Worm (Caenorhabditis elegans) whole organism, L4 larva: ENCODE measurements around the gene C35B1.3.

Source experiments
- T20F7.1 ChIP-seq: fragments of 200-800 bp; sonication (Bioruptor generic); optimal IDR thresholded peaks from 2 replicates; lab custom pipeline; 2018; ENCODE audit warnings: mild to moderate bottlenecking, missing genetic modification characterization, missing compliant biosample characterization
- T26A8.4 ChIP-seq: fragments of 200-800 bp; sonication (Bioruptor generic); IDR thresholded peaks from 2 replicates; pipeline ENCODE4 v1.3.6; 2022; ENCODE audit warnings: missing genetic modification characterization, missing compliant biosample characterization
- Y105C5A.15 ChIP-seq: fragments of 200-800 bp; sonication (Bioruptor generic); IDR thresholded peaks from 2 replicates; pipeline ENCODE4 v1.3.6; 2022; ENCODE audit warnings: missing genetic modification characterization, missing compliant biosample characterization
- Y48G9A.11 ChIP-seq: fragments of 200-800 bp; sonication (Bioruptor generic); IDR thresholded peaks from 2 replicates; pipeline ENCODE4 v1.3.6; 2022; ENCODE audit warnings: missing genetic modification reagents, missing genetic modification characterization, missing compliant biosample characterization
- Y75B8A.6 ChIP-seq: fragments of 200-800 bp; sonication (Bioruptor generic); IDR thresholded peaks from 2 replicates; pipeline ENCODE4 v1.3.6; 2022; ENCODE audit warnings: missing genetic modification reagents, missing genetic modification characterization, missing compliant biosample characterization
- ZK337.2 ChIP-seq: fragments of 200-800 bp; sonication (Bioruptor generic); IDR thresholded peaks from 2 replicates; pipeline ENCODE4 v1.3.6; 2022; ENCODE audit warnings: missing genetic modification reagents, missing genetic modification characterization, missing compliant biosample characterization
- ZK546.5 ChIP-seq, 2 experiments: sonication (generic microtip); optimal IDR thresholded peaks; 2 replicates each; lab custom pipeline; 2017; ENCODE audit warnings: missing biosample characterization in 2 of 2, missing genetic modification characterization in 2 of 2
- aha-1 ChIP-seq: fragments of 150-350 bp; peaks from one replicate; lab custom pipeline; 2014; ENCODE audit warnings: missing biosample characterization, missing genetic modification characterization
- aly-2 ChIP-seq: sonication (generic microtip); optimal IDR thresholded peaks from 2 replicates; lab custom pipeline; 2018; ENCODE audit warnings: missing biosample characterization, missing genetic modification characterization
- ama-1 ChIP-seq: fragments of 150-350 bp; optimal IDR thresholded peaks from 2 replicates; lab custom pipeline; 2014; ENCODE audit warnings: inconsistent platforms, mixed read lengths
- ceh-20 ChIP-seq: fragments of 200-800 bp; sonication (Bioruptor generic); IDR thresholded peaks from 2 replicates; pipeline ENCODE4 v1.3.6; 2022; ENCODE audit warnings: missing genetic modification reagents, missing genetic modification characterization, missing compliant biosample characterization
- ceh-28 ChIP-seq: fragments of 150-350 bp; optimal IDR thresholded peaks from 2 replicates; lab custom pipeline; 2014; ENCODE audit warnings: missing biosample characterization, missing genetic modification reagents, missing genetic modification characterization
- ceh-32 ChIP-seq: sonication (generic microtip); optimal IDR thresholded peaks from 2 replicates; lab custom pipeline; 2016; ENCODE audit warnings: mild to moderate bottlenecking, missing genetic modification characterization, missing compliant biosample characterization; ENCODE audit not compliant: poor library complexity
- daf-19 ChIP-seq: fragments of 200-800 bp; sonication (Bioruptor generic); conservative IDR thresholded peaks from 2 replicates; pipeline ENCODE4 v1.3.6; 2022; ENCODE audit warnings: missing genetic modification characterization, missing compliant biosample characterization
- daf-8 ChIP-seq: fragments of 200-800 bp; sonication (Bioruptor generic); IDR thresholded peaks from 2 replicates; pipeline ENCODE4 v1.3.6; 2022; ENCODE audit warnings: missing genetic modification characterization, missing compliant biosample characterization
- dmd-8 ChIP-seq: fragments of 200-800 bp; sonication (Bioruptor generic); IDR thresholded peaks from 2 replicates; pipeline ENCODE4 v1.3.6; 2022; ENCODE audit warnings: missing genetic modification characterization, missing compliant biosample characterization
- dmd-9 ChIP-seq: fragments of 200-800 bp; sonication (Bioruptor generic); IDR thresholded peaks from 2 replicates; pipeline ENCODE4 v1.3.6; 2022; ENCODE audit warnings: missing genetic modification reagents, missing genetic modification characterization, missing compliant biosample characterization
- dpl-1 ChIP-seq: fragments of 150-350 bp; optimal IDR thresholded peaks from 2 replicates; lab custom pipeline; 2014; ENCODE audit warnings: missing biosample characterization, missing genetic modification reagents, missing genetic modification characterization
- duxl-1 ChIP-seq: sonication (generic microtip); optimal IDR thresholded peaks from 2 replicates; lab custom pipeline; 2016; ENCODE audit warnings: mild to moderate bottlenecking, missing genetic modification characterization, moderate library complexity, missing compliant biosample characterization; ENCODE audit not compliant: poor library complexity
- hif-1 ChIP-seq, 2 experiments: sonication (generic microtip); optimal IDR thresholded peaks; 2 replicates each; lab custom pipeline; 2016 to 2017; ENCODE audit warnings: missing compliant biosample characterization in 2 of 2, missing genetic modification characterization in 2 of 2, missing genetic modification reagents in 2 of 2, missing genotype in 2 of 2, mild to moderate bottlenecking in 1 of 2
- hlh-11 ChIP-seq: fragments of 200-800 bp; sonication (Bioruptor generic); optimal IDR thresholded peaks from 2 replicates; lab custom pipeline; 2018; ENCODE audit warnings: mild to moderate bottlenecking, missing genetic modification characterization, missing compliant biosample characterization
- hlh-30 ChIP-seq: sonication (generic microtip); optimal IDR thresholded peaks from 2 replicates; lab custom pipeline; 2017; ENCODE audit warnings: antibody characterized with exemption, mild to moderate bottlenecking, missing genetic modification characterization, missing compliant biosample characterization; ENCODE audit not compliant: insufficient read depth
- hmg-1.1 ChIP-seq: fragments of 200-800 bp; sonication (Bioruptor generic); IDR thresholded peaks from 2 replicates; pipeline ENCODE4 v1.3.6; 2022; ENCODE audit warnings: missing genetic modification reagents, missing genetic modification characterization, missing compliant biosample characterization
- lin-1 ChIP-seq: fragments of 200-800 bp; sonication (Bioruptor generic); IDR thresholded peaks from 2 replicates; pipeline ENCODE4 v1.3.6; 2022; ENCODE audit warnings: missing genetic modification reagents, missing genetic modification characterization, missing compliant biosample characterization
- lin-38 ChIP-seq: fragments of 200-800 bp; sonication (Bioruptor generic); IDR thresholded peaks from 2 replicates; pipeline ENCODE4 v1.3.6; 2022; ENCODE audit warnings: missing genetic modification reagents, missing genetic modification characterization, missing compliant biosample characterization
- lsy-2 ChIP-seq, 2 experiments: fragments of 150-350 bp in 1 of 2; sonication (generic microtip) in 1 of 2; optimal IDR thresholded peaks; 2 replicates each; lab custom pipeline; 2014 to 2017; ENCODE audit warnings: missing biosample characterization in 2 of 2, missing genetic modification characterization in 2 of 2
- madf-9 ChIP-seq: fragments of 200-800 bp; sonication (Bioruptor generic); conservative IDR thresholded peaks from 2 replicates; pipeline ENCODE4 v1.3.6; 2022; ENCODE audit warnings: missing genetic modification reagents, missing genetic modification characterization, missing compliant biosample characterization
- mdt-29 ChIP-seq: fragments of 200-800 bp; sonication (Bioruptor generic); IDR thresholded peaks from 2 replicates; pipeline ENCODE4 v1.3.6; 2022; ENCODE audit warnings: missing genetic modification reagents, missing genetic modification characterization, missing compliant biosample characterization
- mes-2 ChIP-seq: sonication (generic microtip); optimal IDR thresholded peaks from 2 replicates; lab custom pipeline; 2016; ENCODE audit warnings: missing genotype, mild to moderate bottlenecking, missing genetic modification characterization, missing compliant biosample characterization; ENCODE audit not compliant: poor library complexity, severe bottlenecking
- mxl-2 ChIP-seq: fragments of 200-800 bp; sonication (Bioruptor generic); conservative IDR thresholded peaks from 2 replicates; pipeline ENCODE4 v1.3.6; 2022; ENCODE audit warnings: missing genetic modification reagents, missing genetic modification characterization, missing compliant biosample characterization
- nhr-10 ChIP-seq: fragments of 150-350 bp; optimal IDR thresholded peaks from 2 replicates; lab custom pipeline; 2014; ENCODE audit warnings: missing biosample characterization, missing genetic modification characterization
- nhr-102 ChIP-seq: sonication (generic microtip); optimal IDR thresholded peaks from 2 replicates; lab custom pipeline; 2016; ENCODE audit warnings: mild to moderate bottlenecking, missing genetic modification characterization, moderate library complexity, missing compliant biosample characterization
- nhr-28 ChIP-seq: fragments of 150-350 bp; optimal IDR thresholded peaks from 2 replicates; lab custom pipeline; 2014; ENCODE audit warnings: missing biosample characterization, missing genetic modification characterization
- nhr-6 ChIP-seq: fragments of 150-350 bp; optimal IDR thresholded peaks from 2 replicates; lab custom pipeline; 2014; ENCODE audit warnings: missing biosample characterization, missing genetic modification characterization
- nhr-77 ChIP-seq: fragments of 150-350 bp; optimal IDR thresholded peaks from 2 replicates; lab custom pipeline; 2014; ENCODE audit warnings: missing biosample characterization, missing genetic modification characterization
- php-3 ChIP-seq: fragments of 200-800 bp; sonication (Bioruptor generic); IDR thresholded peaks from 2 replicates; pipeline ENCODE4 v1.3.6; 2022; ENCODE audit warnings: missing genetic modification reagents, missing genetic modification characterization, missing compliant biosample characterization
- rbr-2 ChIP-seq: sonication (generic microtip); optimal IDR thresholded peaks from 2 replicates; lab custom pipeline; 2016; ENCODE audit warnings: missing genotype, missing genetic modification characterization, missing compliant biosample characterization
- saeg-2 ChIP-seq: fragments of 200-800 bp; sonication (Bioruptor generic); IDR thresholded peaks from 2 replicates; pipeline ENCODE4 v1.3.6; 2022; ENCODE audit warnings: missing genetic modification reagents, missing genetic modification characterization, missing compliant biosample characterization
- set-16 ChIP-seq: fragments of 200-800 bp; sonication (Bioruptor generic); IDR thresholded peaks from 2 replicates; pipeline ENCODE4 v1.3.6; 2022; ENCODE audit warnings: missing genetic modification reagents, missing genetic modification characterization, missing compliant biosample characterization
- unc-130 ChIP-seq: sonication (generic microtip); optimal IDR thresholded peaks from 2 replicates; lab custom pipeline; 2016; ENCODE audit warnings: missing genetic modification reagents, missing genetic modification characterization, missing compliant biosample characterization
- unc-39 ChIP-seq: sonication (generic microtip); optimal IDR thresholded peaks from 2 replicates; lab custom pipeline; 2017; ENCODE audit warnings: missing biosample characterization, missing genetic modification characterization
- zag-1 ChIP-seq: fragments of 150-350 bp; optimal IDR thresholded peaks from 2 replicates; lab custom pipeline; 2014; ENCODE audit warnings: missing biosample characterization, missing genetic modification characterization
- zip-11 ChIP-seq: fragments of 200-800 bp; sonication (Bioruptor generic); IDR thresholded peaks from 2 replicates; pipeline ENCODE4 v1.3.6; 2022; ENCODE audit warnings: missing genetic modification characterization, missing compliant biosample characterization
- ztf-11 ChIP-seq: fragments of 150-350 bp; optimal IDR thresholded peaks from 2 replicates; lab custom pipeline; 2014; ENCODE audit warnings: missing biosample characterization, missing genetic modification characterization

C35B1.3 gene

ce11 chrIV:4034883-4035282, 46.1 kb upstream of the C35B1.3 start, which contains the start of gene hlh-30 (continued):
- TF ChIP-seq nhr-10 (no peak), aha-1 (tag; lab: Kevin White, UChicago) (peak; percentile 82), hlh-11 (tag; lab: Kevin White, UChicago) (peak; percentile 47), Y48G9A.11 (no peak), nhr-28 (peak; percentile 9), Y105C5A.15 (GFP tag; lab: Robert Waterston, UW) (no peak), T20F7.1 (GFP tag; lab: Kevin White, UChicago) (no peak), ztf-11 (tag; lab: Kevin White, UChicago) (no peak), ZK337.2 (no peak)

ce11 chrIV:4039984-4040383, 41.0 kb upstream of the C35B1.3 start, which contains the start of gene F35F11.2:
Gene F35F11.2, plus strand, starts transcription at chrIV:4040284.
- no peak for TF ChIP-seq ceh-28
- no peak for TF ChIP-seq mdt-29
- no peak for TF ChIP-seq ceh-20
- TF ChIP-seq dmd-9 (GFP tag; lab: Robert Waterston, UW), result no peak
- no peak for TF ChIP-seq zip-11 (GFP tag; lab: Robert Waterston, UW)
- no peak for TF ChIP-seq hmg-1.1 (GFP tag; lab: Robert Waterston, UW)
- no peak for TF ChIP-seq Y75B8A.6 (GFP tag; lab: Robert Waterston, UW)
- no peak for TF ChIP-seq mxl-2 (GFP tag; lab: Robert Waterston, UW)
- TF ChIP-seq, all 104 proteins: peak for 0

ce11 chrIV:4041006-4041405, 39.9 kb upstream of the C35B1.3 start:
- TF ChIP-seq ceh-28 (peak; percentile 61), ceh-32 (no peak), ama-1 (lab: Kevin White, UChicago) (no peak), set-16 (GFP tag; lab: Robert Waterston, UW) (peak; percentile 23; the same call in 1 of the 2 replicates), mes-2 (tag; lab: Kevin White, UChicago) (no peak)

- TF ChIP-seq lin-38 (GFP tag; lab: Robert Waterston, UW), result peak; percentile 45
- no peak for TF ChIP-seq rbr-2 (tag; lab: Kevin White, UChicago)
- 0 out of 2 replicates have a peak, but pooled peaks have one; percentile 21 for TF ChIP-seq hmg-1.1 (GFP tag; lab: Robert Waterston, UW)
- TF ChIP-seq daf-8 (GFP tag; lab: Robert Waterston, UW), result no peak
- peak in 1 of 2 experiments; percentile 56 for TF ChIP-seq lsy-2 (tag; optimal IDR thresholded peaks at IDR 0.05; lab: Kevin White, UChicago)
- TF ChIP-seq dpl-1, result peak; percentile 91
- peak; percentile 79 for TF ChIP-seq unc-130 (GFP tag; lab: Kevin White, UChicago)
- peak; percentile 96 for TF ChIP-seq mes-2 (tag; lab: Kevin White, UChicago)
- peak; percentile 21 for TF ChIP-seq duxl-1 (tag; lab: Kevin White, UChicago)
- peak in 1 of 2 experiments; percentile 70 for TF ChIP-seq hif-1 (tag; optimal IDR thresholded peaks at IDR 0.05; lab: Kevin White, UChicago)
- no peak for TF ChIP-seq php-3 (GFP tag; lab: Robert Waterston, UW)
- TF ChIP-seq lin-1 (GFP tag; lab: Robert Waterston, UW), result no peak
- TF ChIP-seq nhr-6 (tag; lab: Kevin White, UChicago), result peak; percentile 5
Measured at ce11 chrIV:4042274-4042673, 38.7 kb upstream of the C35B1.3 start, which contains the start of gene cdc-73. Gene cdc-73, plus strand, starts transcription at chrIV:4042575.

ce11 chrIV:4047628-4048027, 33.3 kb upstream of the C35B1.3 start:
- TF ChIP-seq nhr-77 (tag; lab: Kevin White, UChicago), result no peak
- TF ChIP-seq saeg-2 (GFP tag; lab: Robert Waterston, UW), result no peak
- TF ChIP-seq daf-8 (GFP tag; lab: Robert Waterston, UW), result no peak
- no peak for TF ChIP-seq hlh-11 (tag; lab: Kevin White, UChicago)
- TF ChIP-seq T20F7.1 (GFP tag; lab: Kevin White, UChicago), result no peak
- no peak for TF ChIP-seq ZK546.5 (tag; optimal IDR thresholded peaks at IDR 0.05; lab: Kevin White, UChicago)
- TF ChIP-seq Y48G9A.11, result peak; percentile 65
- TF ChIP-seq unc-39 (tag; lab: Kevin White, UChicago), result no peak
- TF ChIP-seq aly-2 (tag; lab: Kevin White, UChicago), result no peak
- peak; percentile 46 for TF ChIP-seq ama-1 (lab: Kevin White, UChicago)
- TF ChIP-seq aha-1 (tag; lab: Kevin White, UChicago), result peak; percentile 53
- TF ChIP-seq zag-1 (tag; lab: Kevin White, UChicago), result no peak
- TF ChIP-seq nhr-102 (tag; lab: Kevin White, UChicago), result no peak
- TF ChIP-seq T26A8.4 (GFP tag; lab: Robert Waterston, UW), result no peak
- TF ChIP-seq dmd-8 (GFP tag; lab: Robert Waterston, UW), result no peak
- no peak for TF ChIP-seq daf-19 (GFP tag; lab: Robert Waterston, UW)
- TF ChIP-seq mes-2 (tag; lab: Kevin White, UChicago), result no peak
- TF ChIP-seq madf-9 (GFP tag; lab: Robert Waterston, UW), result no peak
- TF ChIP-seq hlh-30, result no peak
- no peak for TF ChIP-seq rbr-2 (tag; lab: Kevin White, UChicago)
